Fruit fly (Drosophila melanogaster) whole organism: Measurements from ENCODE around the gene Xpac.

Experiments used
- CG8478 ChIP-seq: fragments of >200 bp; optimal IDR thresholded peaks from 2 replicates; lab custom pipeline; 2018; ENCODE audit warnings: inconsistent platforms
- Dll ChIP-seq: fragments of >200 bp; optimal IDR thresholded peaks from 2 replicates; lab custom pipeline; 2017
- EcR ChIP-seq, 2 experiments: fragments of >200 bp; optimal IDR thresholded peaks; 2 replicates each; lab custom pipeline; 2017; ENCODE audit warnings: missing biosample characterization in 2 of 2, missing genetic modification characterization in 2 of 2, missing genetic modification reagents in 2 of 2

dm6 chrX:4113698-4114216, 9.8 kb upstream of the Xpac start, which contains the start of the genes dgt4 and Nsun2:
- TF ChIP-seq EcR (GFP tag; optimal IDR thresholded peaks at IDR 0.05; lab: Kevin White, UChicago) (no peak), Dll (lab: Kevin White, UChicago) (no peak), CG8478 (lab: Kevin White, UChicago) (no peak)
